Worm (Caenorhabditis elegans) whole organism, mixed stage, embryonic: ENCODE results near the gene F13E9.13.

ENCODE experiments used
- M03D4.4 ChIP-seq: sonication (generic microtip); optimal IDR thresholded peaks from 2 replicates; lab custom pipeline; 2017; ENCODE audit warnings: mild to moderate bottlenecking, missing genetic modification characterization, missing compliant biosample characterization
- bed-3 ChIP-seq: fragments of 200-800 bp; sonication (Bioruptor generic); optimal IDR thresholded peaks from 3 replicates; lab custom pipeline; 2018; ENCODE audit warnings: mild to moderate bottlenecking, missing genetic modification characterization, moderate library complexity, missing compliant biosample characterization
- blmp-1 ChIP-seq: fragments of 150-350 bp; optimal IDR thresholded peaks from 2 replicates; lab custom pipeline; 2014; ENCODE audit warnings: missing biosample characterization, missing genetic modification characterization
- ceh-39 ChIP-seq: fragments of 150-350 bp; optimal IDR thresholded peaks from 2 replicates; lab custom pipeline; 2014; ENCODE audit warnings: missing biosample characterization, missing genetic modification characterization
- ceh-43 ChIP-seq: fragments of 200-800 bp; sonication (Bioruptor generic); optimal IDR thresholded peaks from 2 replicates; lab custom pipeline; 2018; ENCODE audit warnings: mild to moderate bottlenecking, missing genetic modification characterization, moderate library complexity, missing compliant biosample characterization
- ceh-83 ChIP-seq: fragments of 200-800 bp; sonication (Bioruptor generic); optimal IDR thresholded peaks from 2 replicates; lab custom pipeline; 2018; ENCODE audit warnings: mild to moderate bottlenecking, missing genetic modification characterization, missing compliant biosample characterization
- cnd-1 ChIP-seq: fragments of 200-800 bp; sonication (Bioruptor generic); optimal IDR thresholded peaks from 2 replicates; lab custom pipeline; 2018; ENCODE audit warnings: mild to moderate bottlenecking, missing genetic modification characterization, missing compliant biosample characterization
- drap-1 ChIP-seq: fragments of 200-800 bp; sonication (Bioruptor generic); optimal IDR thresholded peaks from 3 replicates; lab custom pipeline; 2018; ENCODE audit warnings: mild to moderate bottlenecking, missing genetic modification characterization, missing compliant biosample characterization
- elt-1 ChIP-seq: sonication (generic microtip); optimal IDR thresholded peaks from 2 replicates; lab custom pipeline; 2017; ENCODE audit warnings: missing genetic modification characterization, mild to moderate bottlenecking, missing compliant biosample characterization, antibody characterized with exemption, moderate library complexity, borderline replicate concordance; ENCODE audit not compliant: insufficient read depth
- elt-3 ChIP-seq: fragments of 150-350 bp; optimal IDR thresholded peaks from 2 replicates; lab custom pipeline; 2014; ENCODE audit warnings: missing biosample characterization, missing genetic modification characterization
- flh-1 ChIP-seq: fragments of 200-800 bp; sonication (Bioruptor generic); optimal IDR thresholded peaks from 2 replicates; lab custom pipeline; 2018; ENCODE audit warnings: mild to moderate bottlenecking, missing genetic modification characterization, moderate library complexity, missing compliant biosample characterization
- ham-2 ChIP-seq: fragments of 200-800 bp; sonication (Bioruptor generic); optimal IDR thresholded peaks from 2 replicates; lab custom pipeline; 2018; ENCODE audit warnings: mild to moderate bottlenecking, missing genetic modification characterization, missing compliant biosample characterization
- hlh-1 ChIP-seq: fragments of 150-350 bp; optimal IDR thresholded peaks from 2 replicates; lab custom pipeline; 2014; ENCODE audit warnings: missing biosample characterization, missing genetic modification reagents, missing genetic modification characterization
- lin-13 ChIP-seq: fragments of 150-350 bp; optimal IDR thresholded peaks from 2 replicates; lab custom pipeline; 2014; ENCODE audit warnings: missing biosample characterization, missing genetic modification characterization
- lin-32 ChIP-seq: fragments of 200-800 bp; sonication (Bioruptor generic); optimal IDR thresholded peaks from 2 replicates; lab custom pipeline; 2018; ENCODE audit warnings: mild to moderate bottlenecking, missing genetic modification characterization, missing compliant biosample characterization
- lsy-2 ChIP-seq: fragments of 150-350 bp; optimal IDR thresholded peaks from 2 replicates; lab custom pipeline; 2014; ENCODE audit warnings: missing biosample characterization, missing genetic modification characterization
- mab-5 ChIP-seq: fragments of 150-350 bp; optimal IDR thresholded peaks from 2 replicates; lab custom pipeline; 2014; ENCODE audit warnings: missing biosample characterization, missing genetic modification characterization
- mep-1 ChIP-seq: fragments of 150-350 bp; optimal IDR thresholded peaks from 2 replicates; lab custom pipeline; 2017; ENCODE audit warnings: missing biosample characterization, missing genetic modification reagents, missing genetic modification characterization, inconsistent platforms
- mls-2 ChIP-seq: sonication (generic microtip); optimal IDR thresholded peaks from 2 replicates; lab custom pipeline; 2016; ENCODE audit warnings: mild to moderate bottlenecking, missing genetic modification characterization, moderate library complexity, missing compliant biosample characterization
- nhr-12 ChIP-seq: fragments of 150-350 bp; optimal IDR thresholded peaks from 2 replicates; lab custom pipeline; 2014; ENCODE audit warnings: missing biosample characterization, missing genetic modification characterization
- nhr-2 ChIP-seq: fragments of 150-350 bp; optimal IDR thresholded peaks from 2 replicates; lab custom pipeline; 2014; ENCODE audit warnings: missing biosample characterization, missing genetic modification characterization
- nhr-237 ChIP-seq: fragments of 150-350 bp; optimal IDR thresholded peaks from 2 replicates; lab custom pipeline; 2014; ENCODE audit warnings: missing biosample characterization, missing genetic modification characterization
- nhr-28 ChIP-seq: fragments of 150-350 bp; optimal IDR thresholded peaks from 2 replicates; lab custom pipeline; 2014; ENCODE audit warnings: missing biosample characterization, missing genetic modification characterization
- nhr-76 ChIP-seq: sonication (generic microtip); optimal IDR thresholded peaks from 2 replicates; lab custom pipeline; 2017; ENCODE audit warnings: missing biosample characterization, missing genetic modification characterization
- pha-4 ChIP-seq: fragments of 150-350 bp; optimal IDR thresholded peaks from 2 replicates; lab custom pipeline; 2018; ENCODE audit warnings: missing biosample characterization, missing genetic modification reagents, missing genetic modification characterization
- sem-2 ChIP-seq: fragments of 200-800 bp; sonication (Bioruptor generic); optimal IDR thresholded peaks from 2 replicates; lab custom pipeline; 2018; ENCODE audit warnings: mild to moderate bottlenecking, missing genetic modification characterization, missing compliant biosample characterization
- snpc-4 ChIP-seq: fragments of 150-350 bp; optimal IDR thresholded peaks from 2 replicates; lab custom pipeline; 2014; ENCODE audit warnings: missing biosample characterization, missing genetic modification characterization
- sptf-1 ChIP-seq: sonication (generic microtip); optimal IDR thresholded peaks from 2 replicates; lab custom pipeline; 2017; ENCODE audit warnings: mild to moderate bottlenecking, missing genetic modification characterization, moderate library complexity, missing compliant biosample characterization
- tbx-8 ChIP-seq: fragments of 200-800 bp; sonication (Bioruptor generic); optimal IDR thresholded peaks from 2 replicates; lab custom pipeline; 2018; ENCODE audit warnings: mild to moderate bottlenecking, missing genetic modification characterization, moderate library complexity, missing compliant biosample characterization
- unc-120 ChIP-seq: sonication (generic microtip); optimal IDR thresholded peaks from 2 replicates; lab custom pipeline; 2017; ENCODE audit warnings: missing genetic modification characterization, missing compliant biosample characterization; ENCODE audit not compliant: poor library complexity, severe bottlenecking
- unc-62 ChIP-seq: fragments of 150-350 bp; optimal IDR thresholded peaks from 2 replicates; lab custom pipeline; 2014; ENCODE audit warnings: missing biosample characterization, missing genetic modification reagents, missing genetic modification characterization
- zip-8 ChIP-seq: fragments of 150-350 bp; optimal IDR thresholded peaks from 2 replicates; lab custom pipeline; 2014; ENCODE audit warnings: missing biosample characterization, missing genetic modification characterization
- ztf-11 ChIP-seq: fragments of 150-350 bp; optimal IDR thresholded peaks from 2 replicates; lab custom pipeline; 2014; ENCODE audit warnings: missing biosample characterization, missing genetic modification characterization

Gene F13E9.13

DNA sequence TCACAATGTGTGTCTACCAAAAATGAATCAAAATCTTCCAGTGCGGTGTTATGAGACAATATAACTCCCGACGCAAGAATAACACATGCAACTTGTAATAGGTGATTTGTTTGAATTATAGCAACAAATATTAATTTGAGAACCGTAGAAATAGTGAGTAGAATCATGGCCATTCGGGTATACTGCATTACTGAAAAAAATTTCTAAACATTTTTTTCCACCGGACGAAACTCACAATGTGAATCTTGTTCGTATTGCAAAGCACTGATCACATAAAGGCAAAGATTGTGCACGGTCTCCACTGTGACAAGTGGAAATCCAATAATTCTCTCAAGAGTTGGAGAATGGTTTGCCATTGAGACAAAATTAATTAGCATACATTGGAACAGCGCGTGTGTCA is 21.1 kb downstream of the F13E9.13 start:
- TF ChIP-seq ceh-39 (tag; lab: Kevin White, UChicago) = no peak
- no peak for TF ChIP-seq pha-4 (tag; lab: Kevin White, UChicago)
- TF ChIP-seq nhr-28 = no peak

DNA sequence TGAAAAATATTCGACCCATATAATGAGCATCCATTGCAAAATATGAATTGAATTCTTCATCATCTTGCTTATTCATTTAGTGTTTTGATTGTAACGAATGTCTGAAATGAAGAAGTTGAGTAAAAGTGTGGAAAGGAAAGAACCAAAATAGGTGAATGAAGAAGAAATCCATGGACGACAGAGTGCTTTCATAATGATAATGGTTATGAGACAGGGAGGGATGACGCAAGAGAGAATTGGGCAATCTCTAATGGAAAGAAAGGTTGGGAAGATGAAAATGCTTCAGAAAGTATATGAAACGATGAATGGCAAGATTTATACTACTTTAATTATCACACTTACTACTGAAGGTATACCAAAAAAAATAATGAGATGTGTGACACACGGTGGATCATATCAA is 22.9 kb downstream of the F13E9.13 start, which contains the start of gene ZK596.3:
Gene ZK596.3, minus strand, starts transcription at position 101 of the 400 bp plus-strand sequence.
- no peak for TF ChIP-seq nhr-12 (tag; lab: Kevin White, UChicago)
- TF ChIP-seq drap-1 (GFP tag; lab: Kevin White, UChicago) = no peak
- no peak for TF ChIP-seq unc-62
- no peak for TF ChIP-seq nhr-76 (tag; lab: Kevin White, UChicago)
- no peak for TF ChIP-seq mep-1
- TF ChIP-seq tbx-8 = no peak
- TF ChIP-seq nhr-237 (tag; lab: Kevin White, UChicago) = no peak
- no peak for TF ChIP-seq mab-5 (tag; lab: Kevin White, UChicago)
- TF ChIP-seq mls-2 (tag; lab: Kevin White, UChicago) = no peak
- TF ChIP-seq snpc-4 (tag; lab: Kevin White, UChicago) = no peak
- TF ChIP-seq unc-120 (tag; lab: Kevin White, UChicago) = no peak
- TF ChIP-seq nhr-2 = no peak
- TF ChIP-seq ceh-83 (GFP tag; lab: Kevin White, UChicago) = no peak
- no peak for TF ChIP-seq nhr-28
- TF ChIP-seq cnd-1 (tag; lab: Kevin White, UChicago) = no peak
- TF ChIP-seq ztf-11 = no peak

DNA sequence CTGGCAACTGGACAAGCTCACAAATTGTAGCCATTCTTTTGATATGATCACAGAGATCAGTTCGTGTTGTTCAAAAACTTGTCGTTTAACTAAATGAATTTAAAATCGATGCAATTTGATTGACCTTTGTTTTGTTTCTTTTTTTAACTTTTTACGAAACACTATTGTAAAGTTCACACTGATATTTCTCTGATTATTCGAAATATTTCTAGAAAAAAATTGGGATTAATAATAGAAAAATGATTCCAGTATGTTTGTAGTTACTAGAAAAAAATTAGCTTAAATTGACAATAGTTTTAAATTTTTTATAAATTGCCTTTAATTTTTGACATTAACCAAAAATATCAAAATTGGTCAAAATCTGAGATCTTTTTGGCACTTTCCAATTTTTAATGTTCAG is 27.9 kb downstream of the F13E9.13 start, which contains the start of gene ZK596.2:
Gene ZK596.2, minus strand, starts transcription at position 101 of the 400 bp plus-strand sequence.
- TF ChIP-seq zip-8 (tag; lab: Kevin White, UChicago) (no peak), nhr-2 (no peak), unc-62 (no peak), M03D4.4 (tag; lab: Kevin White, UChicago) (no peak), bed-3 (no peak), hlh-1 (no peak), cnd-1 (tag; lab: Kevin White, UChicago) (no peak), flh-1 (no peak), ceh-39 (tag; lab: Kevin White, UChicago) (no peak)

DNA sequence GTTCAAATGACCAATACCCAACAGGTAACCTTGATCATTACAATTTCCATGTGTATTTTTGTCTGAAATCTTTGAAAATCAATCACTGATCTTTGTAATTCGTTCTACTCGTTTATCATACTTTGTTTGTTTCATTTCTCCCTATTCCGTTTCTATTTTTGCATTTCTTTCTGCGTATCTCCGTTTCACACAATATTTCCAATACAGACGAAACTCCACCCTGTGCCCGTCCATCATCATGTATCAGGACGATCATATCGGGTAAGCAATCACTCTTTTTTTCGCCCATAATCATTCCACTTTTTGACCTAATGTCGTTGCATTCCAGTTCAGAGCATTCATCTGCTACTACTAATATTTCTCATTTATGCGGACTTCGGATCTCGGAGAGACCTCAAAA is 28.4 kb downstream of the F13E9.13 start, which contains the start of gene pyk-2:
Gene pyk-2, plus strand, starts transcription at position 206 of the 400 bp plus-strand sequence.
- no peak for TF ChIP-seq lsy-2 (tag; lab: Kevin White, UChicago)
- TF ChIP-seq cnd-1 (tag; lab: Kevin White, UChicago) = no peak
- no peak for TF ChIP-seq sptf-1 (tag; lab: Kevin White, UChicago)
- TF ChIP-seq bed-3 = no peak
- no peak for TF ChIP-seq elt-3 (tag; lab: Kevin White, UChicago)
- TF ChIP-seq nhr-2 = no peak
- TF ChIP-seq unc-62 = no peak
- TF ChIP-seq zip-8 (tag; lab: Kevin White, UChicago) = no peak
- no peak for TF ChIP-seq ceh-43 (GFP tag; lab: Kevin White, UChicago)
- TF ChIP-seq sem-2 (GFP tag; lab: Kevin White, UChicago) = no peak
- no peak for TF ChIP-seq mep-1
- no peak for TF ChIP-seq unc-120 (tag; lab: Kevin White, UChicago)
- TF ChIP-seq elt-1 (tag; lab: Kevin White, UChicago) = no peak
- no peak for TF ChIP-seq nhr-28

DNA sequence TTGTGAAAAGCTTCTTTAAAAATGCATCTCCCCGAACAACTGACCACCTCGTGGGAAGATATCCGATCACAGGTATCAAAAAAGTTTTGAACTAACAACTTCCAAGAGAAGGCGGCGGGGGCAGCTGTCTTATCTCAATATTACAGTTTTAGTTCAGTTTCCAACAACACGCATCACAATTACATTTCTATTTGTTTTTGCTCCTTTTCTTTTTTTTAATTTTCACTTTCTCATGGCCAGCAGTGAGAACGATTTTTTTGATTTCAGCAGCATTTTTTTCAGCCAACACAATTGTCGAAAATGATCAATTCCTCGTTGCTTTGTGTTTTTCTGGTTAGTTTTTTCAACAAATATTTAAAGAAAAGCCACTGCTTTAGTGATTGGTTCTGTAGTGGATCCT is 31.7 kb downstream of the F13E9.13 start, which contains the start of gene ZK593.2:
Gene ZK593.2, plus strand, starts transcription at position 301 of the 400 bp plus-strand sequence.
- TF ChIP-seq ceh-83 (GFP tag; lab: Kevin White, UChicago) = no peak
- no peak for TF ChIP-seq snpc-4 (tag; lab: Kevin White, UChicago)
- no peak for TF ChIP-seq unc-120 (tag; lab: Kevin White, UChicago)
- no peak for TF ChIP-seq unc-62
- TF ChIP-seq lin-13 (tag; lab: Kevin White, UChicago) = no peak
- no peak for TF ChIP-seq ztf-11
- TF ChIP-seq zip-8 (tag; lab: Kevin White, UChicago) = no peak
- no peak for TF ChIP-seq ceh-43 (GFP tag; lab: Kevin White, UChicago)
- no peak for TF ChIP-seq blmp-1 (tag; lab: Kevin White, UChicago)
- no peak for TF ChIP-seq lin-32
- TF ChIP-seq sptf-1 (tag; lab: Kevin White, UChicago) = no peak
- no peak for TF ChIP-seq pha-4 (tag; lab: Kevin White, UChicago)
- TF ChIP-seq mab-5 (tag; lab: Kevin White, UChicago) = no peak
- no peak for TF ChIP-seq ham-2 (GFP tag; lab: Kevin White, UChicago)
- no peak for TF ChIP-seq tbx-8
- no peak for TF ChIP-seq mls-2 (tag; lab: Kevin White, UChicago)
- TF ChIP-seq mep-1 = no peak
